Worm (Caenorhabditis elegans) whole organism, L1 larva: ENCODE measurements around the gene rsks-1.
A peak's percentile ranks its signal among the peaks of the same experiment; 100 is the strongest.

ENCODE experiments used
- C16A3.4 ChIP-seq: fragments of 150-350 bp; optimal IDR thresholded peaks from 2 replicates; lab custom pipeline; 2014; ENCODE audit warnings: missing biosample characterization, missing genetic modification characterization
- F16B12.6 ChIP-seq: fragments of 150-350 bp; optimal IDR thresholded peaks from 2 replicates; lab custom pipeline; 2014; ENCODE audit warnings: missing biosample characterization, missing genetic modification characterization
- Y116A8C.19 ChIP-seq: sonication (generic microtip); optimal IDR thresholded peaks from 2 replicates; lab custom pipeline; 2016; ENCODE audit warnings: missing compliant biosample characterization, missing genetic modification characterization, borderline replicate concordance
- aha-1 ChIP-seq: fragments of 150-350 bp; optimal IDR thresholded peaks from 2 replicates; lab custom pipeline; 2014; ENCODE audit warnings: missing biosample characterization, missing genetic modification characterization
- alr-1 ChIP-seq: fragments of 200-800 bp; sonication (Bioruptor generic); optimal IDR thresholded peaks from 2 replicates; lab custom pipeline; 2018; ENCODE audit warnings: borderline replicate concordance, mild to moderate bottlenecking, missing genetic modification characterization, missing compliant biosample characterization
- blmp-1 ChIP-seq: fragments of 150-350 bp; optimal IDR thresholded peaks from 2 replicates; lab custom pipeline; 2014; ENCODE audit warnings: missing biosample characterization, missing genetic modification characterization
- ceh-88 ChIP-seq: fragments of 200-800 bp; sonication (Bioruptor generic); IDR thresholded peaks from 2 replicates; pipeline ENCODE4 v1.3.6; 2022; ENCODE audit warnings: missing genetic modification characterization, missing compliant biosample characterization
- efl-1 ChIP-seq, 4 experiments: fragments of 150-350 bp; optimal IDR thresholded peaks in 3 of 4; peaks in 1 of 4; 1 replicate in 1 of 4; 2 replicates in 3 of 4; lab custom pipeline; 2014; ENCODE audit warnings: missing biosample characterization in 2 of 4, missing genetic modification characterization in 2 of 4, missing genetic modification reagents in 2 of 4
- elt-3 ChIP-seq, 6 experiments: fragments of 150-350 bp in 1 of 6; sonication (generic microtip); optimal IDR thresholded peaks; 2 replicates each; lab custom pipeline; 2017 to 2018; ENCODE audit warnings: missing biosample characterization in 6 of 6, missing genetic modification characterization in 6 of 6, inconsistent platforms in 1 of 6
- ets-5 ChIP-seq: fragments of 200-800 bp; sonication (Bioruptor generic); IDR thresholded peaks from 2 replicates; pipeline ENCODE4 v1.3.6; 2022; ENCODE audit warnings: missing genetic modification characterization, missing compliant biosample characterization
- fkh-8 ChIP-seq: sonication (generic microtip); optimal IDR thresholded peaks from 2 replicates; lab custom pipeline; 2016; ENCODE audit warnings: mild to moderate bottlenecking, missing genetic modification characterization, missing compliant biosample characterization
- hlh-17 ChIP-seq: fragments of 200-800 bp; sonication (Bioruptor generic); optimal IDR thresholded peaks from 2 replicates; lab custom pipeline; 2018; ENCODE audit warnings: missing genetic modification characterization, mild to moderate bottlenecking, missing compliant biosample characterization, moderate library complexity, borderline replicate concordance
- lin-14 ChIP-seq: fragments of 200-800 bp; sonication (Bioruptor generic); optimal IDR thresholded peaks from 2 replicates; lab custom pipeline; 2018; ENCODE audit warnings: mild to moderate bottlenecking, missing genetic modification characterization, moderate library complexity, missing compliant biosample characterization
- lir-3 ChIP-seq: sonication (generic microtip); optimal IDR thresholded peaks from 2 replicates; lab custom pipeline; 2016; ENCODE audit warnings: mild to moderate bottlenecking, missing genetic modification characterization, moderate library complexity, missing compliant biosample characterization; ENCODE audit not compliant: poor library complexity
- mdl-1 ChIP-seq, 2 experiments: fragments of 150-350 bp; optimal IDR thresholded peaks; 2 replicates each; lab custom pipeline; 2014 to 2017; ENCODE audit warnings: missing biosample characterization in 2 of 2, missing genetic modification characterization in 2 of 2, inconsistent platforms in 1 of 2
- nhr-19 ChIP-seq: fragments of 200-800 bp; sonication (Bioruptor generic); conservative IDR thresholded peaks from 2 replicates; pipeline ENCODE4 v1.3.6; 2022; ENCODE audit warnings: missing genetic modification characterization, missing compliant biosample characterization
- nhr-20 ChIP-seq: sonication (generic microtip); optimal IDR thresholded peaks from 2 replicates; lab custom pipeline; 2016; ENCODE audit warnings: mild to moderate bottlenecking, missing genetic modification characterization, missing compliant biosample characterization
- nhr-47 ChIP-seq: sonication (generic microtip); optimal IDR thresholded peaks from 2 replicates; lab custom pipeline; 2016; ENCODE audit warnings: mild to moderate bottlenecking, missing genetic modification characterization, moderate library complexity, missing compliant biosample characterization
- nhr-76 ChIP-seq: sonication (generic microtip); optimal IDR thresholded peaks from 2 replicates; lab custom pipeline; 2017; ENCODE audit warnings: missing biosample characterization, missing genetic modification characterization
- nhr-84 ChIP-seq: sonication (generic microtip); optimal IDR thresholded peaks from 2 replicates; lab custom pipeline; 2017; ENCODE audit warnings: missing biosample characterization, missing genetic modification characterization
- nhr-85 ChIP-seq: sonication (generic microtip); peaks from one replicate; lab custom pipeline; 2016; ENCODE audit warnings: missing genetic modification characterization, inconsistent platforms, missing compliant biosample characterization
- nhr-90 ChIP-seq: sonication (generic microtip); optimal IDR thresholded peaks from 2 replicates; lab custom pipeline; 2016; ENCODE audit warnings: mild to moderate bottlenecking, missing genetic modification characterization, missing compliant biosample characterization; ENCODE audit not compliant: poor library complexity
- pag-3 ChIP-seq: sonication (generic microtip); optimal IDR thresholded peaks from 2 replicates; lab custom pipeline; 2017; ENCODE audit warnings: missing genetic modification characterization, mild to moderate bottlenecking, missing compliant biosample characterization, antibody characterized with exemption, borderline replicate concordance; ENCODE audit not compliant: insufficient read depth
- rnt-1 ChIP-seq: sonication (generic microtip); optimal IDR thresholded peaks from 2 replicates; lab custom pipeline; 2016; ENCODE audit warnings: mild to moderate bottlenecking, missing genetic modification characterization, moderate library complexity, missing compliant biosample characterization
- skn-1 ChIP-seq: fragments of 150-350 bp; optimal IDR thresholded peaks from 2 replicates; lab custom pipeline; 2014; ENCODE audit warnings: missing biosample characterization, missing genetic modification characterization
- snpc-4 ChIP-seq: fragments of 150-350 bp; optimal IDR thresholded peaks from 2 replicates; lab custom pipeline; 2014; ENCODE audit warnings: missing biosample characterization, missing genetic modification characterization
- snu-23 ChIP-seq: sonication (generic microtip); optimal IDR thresholded peaks from 2 replicates; lab custom pipeline; 2016; ENCODE audit warnings: missing genetic modification characterization, missing compliant biosample characterization
- sox-4 ChIP-seq: sonication (generic microtip); optimal IDR thresholded peaks from 2 replicates; lab custom pipeline; 2016; ENCODE audit warnings: missing genetic modification characterization, missing compliant biosample characterization
- sup-37 ChIP-seq: fragments of 200-800 bp; sonication (Bioruptor generic); optimal IDR thresholded peaks from 2 replicates; lab custom pipeline; 2018; ENCODE audit warnings: mild to moderate bottlenecking, missing genetic modification characterization, missing compliant biosample characterization
- swsn-7 ChIP-seq: sonication (generic microtip); optimal IDR thresholded peaks from 2 replicates; lab custom pipeline; 2016; ENCODE audit warnings: missing genetic modification characterization, missing compliant biosample characterization
- unc-30 ChIP-seq: sonication (generic microtip); optimal IDR thresholded peaks from 2 replicates; lab custom pipeline; 2017; ENCODE audit warnings: missing biosample characterization, missing genetic modification characterization
- unc-86 ChIP-seq: sonication (generic microtip); optimal IDR thresholded peaks from 2 replicates; lab custom pipeline; 2016; ENCODE audit warnings: missing genetic modification characterization, missing compliant biosample characterization
- zip-4 ChIP-seq: fragments of 200-800 bp; sonication (Bioruptor generic); optimal IDR thresholded peaks from 2 replicates; lab custom pipeline; 2018; ENCODE audit warnings: mild to moderate bottlenecking, missing genetic modification characterization, moderate library complexity, missing compliant biosample characterization

Gene rsks-1

ce11 chrIII:11236788-11237187 is 8.1 kb upstream of the rsks-1 start, which contains the start of the genes Y47D3A.14 and aakb-2 (continued):
- no peak for TF ChIP-seq hlh-17
- TF ChIP-seq mdl-1 (tag; optimal IDR thresholded peaks at IDR 0.05; lab: Kevin White, UChicago) = peak in 1 of 2 experiments; percentile 72
- TF ChIP-seq nhr-20 (tag; lab: Kevin White, UChicago) = peak; percentile 60
- TF ChIP-seq nhr-85 (tag; lab: Kevin White, UChicago) = peak; percentile 71
- TF ChIP-seq unc-86 (tag; lab: Kevin White, UChicago) = peak; percentile 5
- no peak for TF ChIP-seq nhr-76 (tag; lab: Kevin White, UChicago)
- peak; percentile 64 for TF ChIP-seq lin-14 (GFP tag; lab: Kevin White, UChicago)
- peak; percentile 19 to 49 for TF ChIP-seq efl-1 (optimal IDR thresholded peaks at IDR 0.05; lab: Kevin White, UChicago)
- TF ChIP-seq efl-1 (GFP tag; optimal IDR thresholded peaks at IDR 0.05 in 1 of 2; lab: Kevin White, UChicago) = peak in 1 of 2 experiments; percentile 60
- TF ChIP-seq nhr-47 = peak; percentile 53
- TF ChIP-seq alr-1 = no peak
- TF ChIP-seq rnt-1 (tag; lab: Kevin White, UChicago) = peak; percentile 42
- peak; percentile 62 for TF ChIP-seq swsn-7 (tag; lab: Kevin White, UChicago)
- TF ChIP-seq fkh-8 = peak; percentile 52
- TF ChIP-seq blmp-1 (tag; lab: Kevin White, UChicago) = peak; percentile 35
- peak; percentile 6 for TF ChIP-seq snpc-4 (tag; lab: Kevin White, UChicago)
- TF ChIP-seq elt-3 (tag; optimal IDR thresholded peaks at IDR 0.05; lab: Kevin White, UChicago) = peak in 1 of 6 experiments; percentile 24
- TF ChIP-seq F16B12.6 (tag; lab: Kevin White, UChicago) = peak; percentile 23
- TF ChIP-seq lir-3 = no peak
- peak; percentile 38 for TF ChIP-seq nhr-90 (tag; lab: Kevin White, UChicago)
- TF ChIP-seq, all 84 proteins: peak for 28

ce11 chrIII:11237741-11238140 is 7.2 kb upstream of the rsks-1 start:
- TF ChIP-seq ets-5 (GFP tag; lab: Robert Waterston, UW) (0 out of 2 replicates have a peak, but pooled peaks have one; percentile 55), unc-30 (tag; lab: Kevin White, UChicago) (no peak), efl-1 (optimal IDR thresholded peaks at IDR 0.05; lab: Kevin White, UChicago) (no peak), efl-1 (GFP tag; optimal IDR thresholded peaks at IDR 0.05 in 1 of 2; lab: Kevin White, UChicago) (peak in 1 of 2 experiments; percentile 81), nhr-85 (tag; lab: Kevin White, UChicago) (peak; percentile 37)

ce11 chrIII:11238309-11238708 is 6.6 kb upstream of the rsks-1 start:
- TF ChIP-seq sox-4 (tag; lab: Kevin White, UChicago) (no peak), ceh-88 (no peak), zip-4 (GFP tag; lab: Kevin White, UChicago) (no peak), nhr-19 (GFP tag; lab: Robert Waterston, UW) (no peak), lin-14 (GFP tag; lab: Kevin White, UChicago) (no peak), snu-23 (GFP tag; lab: Kevin White, UChicago) (no peak), rnt-1 (tag; lab: Kevin White, UChicago) (no peak), hlh-17 (no peak), fkh-8 (no peak), C16A3.4 (tag; lab: Kevin White, UChicago) (no peak), F16B12.6 (tag; lab: Kevin White, UChicago) (no peak), unc-30 (tag; lab: Kevin White, UChicago) (no peak), aha-1 (tag; lab: Kevin White, UChicago) (no peak), Y116A8C.19 (tag; lab: Kevin White, UChicago) (no peak), skn-1 (tag; lab: Kevin White, UChicago) (no peak)

- TF ChIP-seq aha-1 (tag; lab: Kevin White, UChicago) = no peak
- TF ChIP-seq swsn-7 (tag; lab: Kevin White, UChicago) = no peak
- TF ChIP-seq pag-3 (tag; lab: Kevin White, UChicago) = no peak
- TF ChIP-seq ceh-88 = no peak
- no peak for TF ChIP-seq nhr-84
- no peak for TF ChIP-seq sup-37 (GFP tag; lab: Kevin White, UChicago)
These were observed 6.1 kb upstream of the rsks-1 start for ce11 chrIII:11238790-11239189.
